Worm (Caenorhabditis elegans) whole organism, early embryonic: ENCODE measurements around the gene F21C10.7.

Experiments
- ets-7 ChIP-seq: sonication (generic microtip); optimal IDR thresholded peaks from 2 replicates; lab custom pipeline; 2016; ENCODE audit warnings: missing genotype, missing genetic modification characterization, missing compliant biosample characterization
- flt-1 ChIP-seq: fragments of 200-800 bp; sonication (Bioruptor generic); IDR thresholded peaks from 2 replicates; pipeline ENCODE4 v1.3.6; 2022; ENCODE audit warnings: missing genetic modification characterization, missing compliant biosample characterization
- hmbx-1 ChIP-seq: sonication (generic microtip); optimal IDR thresholded peaks from 2 replicates; lab custom pipeline; 2016; ENCODE audit warnings: mild to moderate bottlenecking, missing genetic modification characterization, missing compliant biosample characterization

DNA sequence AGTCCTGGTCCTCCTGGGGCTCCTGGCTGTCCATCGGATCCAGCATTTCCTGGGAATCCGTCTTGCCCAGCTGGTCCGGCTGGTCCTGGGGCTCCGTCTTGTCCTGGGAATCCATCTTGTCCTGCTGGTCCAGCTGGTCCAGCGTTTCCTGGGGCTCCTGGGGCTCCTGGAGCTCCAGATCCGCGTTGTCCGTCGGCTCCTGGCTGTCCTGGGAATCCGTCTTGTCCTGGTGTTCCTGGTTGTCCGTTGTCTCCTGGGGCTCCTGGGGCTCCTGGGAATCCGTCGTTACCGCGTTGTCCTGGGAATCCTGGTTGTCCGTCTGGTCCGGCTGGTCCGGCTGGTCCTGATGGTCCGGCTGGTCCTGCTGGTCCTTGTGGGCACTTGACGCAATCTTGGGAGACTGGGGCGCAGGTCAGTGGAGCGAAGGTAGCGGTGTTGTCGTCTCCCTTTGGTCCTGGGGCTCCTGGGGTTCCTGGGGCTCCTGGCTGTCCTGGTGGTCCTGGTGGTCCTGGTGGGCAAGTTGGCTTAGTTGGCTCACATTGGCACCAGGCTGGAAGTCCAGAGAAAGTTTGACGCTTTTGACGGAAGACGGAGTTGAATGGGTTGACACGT lies 49.7 kb downstream of the F21C10.7 start:
- no peak for TF ChIP-seq ets-7 (tag; lab: Kevin White, UChicago)
- no peak for TF ChIP-seq hmbx-1 (tag; lab: Kevin White, UChicago)
- TF ChIP-seq flt-1 (GFP tag; lab: Robert Waterston, UW), result no peak
